Fruit fly (Drosophila melanogaster) whole organism, embryonic: ENCODE measurements around the gene Cdc42.

Experiments
- CG1024 ChIP-seq: fragments of 200-800 bp; sonication (Bioruptor generic); IDR thresholded peaks from 2 replicates; pipeline ENCODE4 v1.3.6; 2022; ENCODE audit warnings: missing biosample characterization, missing genetic modification characterization
- CG12219 ChIP-seq: fragments of 200-800 bp; sonication (Bioruptor generic); optimal IDR thresholded peaks from 3 replicates; lab custom pipeline; 2018; ENCODE audit warnings: missing biosample characterization, mild to moderate bottlenecking, missing genetic modification characterization
- CG12299 ChIP-seq: fragments of 200-800 bp; sonication (Bioruptor generic); optimal IDR thresholded peaks from 2 replicates; lab custom pipeline; 2018; ENCODE audit warnings: missing biosample characterization, mild to moderate bottlenecking, missing genetic modification characterization
- CG16813 ChIP-seq: fragments of 200-800 bp; sonication (Bioruptor generic); IDR thresholded peaks from 3 replicates; pipeline ENCODE4 v1.3.6; 2022; ENCODE audit warnings: missing biosample characterization, missing genetic modification characterization; ENCODE audit not compliant: partially characterized antibody
- CG17385 ChIP-seq: fragments of 200-800 bp; sonication (Bioruptor generic); optimal IDR thresholded peaks from 3 replicates; lab custom pipeline; 2018; ENCODE audit warnings: missing biosample characterization, mild to moderate bottlenecking, missing genetic modification characterization
- CG17568 ChIP-seq: fragments of 200-800 bp; sonication (Bioruptor generic); optimal IDR thresholded peaks from 2 replicates; lab custom pipeline; 2018; ENCODE audit warnings: missing biosample characterization, mild to moderate bottlenecking, missing genetic modification characterization, moderate library complexity
- CG1792 ChIP-seq: fragments of 200-800 bp; sonication (Bioruptor generic); optimal IDR thresholded peaks from 2 replicates; lab custom pipeline; 2016; ENCODE audit warnings: missing biosample characterization, missing genetic modification characterization
- CG18764 ChIP-seq: fragments of 200-800 bp; sonication (Bioruptor generic); optimal IDR thresholded peaks from 3 replicates; lab custom pipeline; 2016; ENCODE audit warnings: missing biosample characterization, missing genetic modification characterization
- CG30403 ChIP-seq: fragments of 200-800 bp; sonication (Bioruptor generic); optimal IDR thresholded peaks from 3 replicates; lab custom pipeline; 2016; ENCODE audit warnings: missing biosample characterization, missing genetic modification characterization
- CG3281 ChIP-seq: fragments of 200-800 bp; sonication (Bioruptor generic); optimal IDR thresholded peaks from 3 replicates; lab custom pipeline; 2017; ENCODE audit warnings: missing biosample characterization, mild to moderate bottlenecking, missing genetic modification characterization
- CG5953 ChIP-seq: fragments of 200-800 bp; sonication (Bioruptor generic); IDR thresholded peaks from 2 replicates; pipeline ENCODE4 v1.3.6; 2022; ENCODE audit warnings: missing biosample characterization, missing genetic modification characterization
- CG6175 ChIP-seq: fragments of 200-800 bp; sonication (Bioruptor generic); IDR thresholded peaks from 3 replicates; pipeline ENCODE4 v1.3.6; 2022; ENCODE audit warnings: missing biosample characterization, missing genetic modification characterization
- CG6272 ChIP-seq: fragments of 200-800 bp; sonication (Bioruptor generic); IDR thresholded peaks from 2 replicates; pipeline ENCODE4 v1.3.6; 2022; ENCODE audit warnings: missing biosample characterization, missing genetic modification characterization
- CG6765 ChIP-seq: fragments of 200-800 bp; sonication (Bioruptor generic); optimal IDR thresholded peaks from 3 replicates; lab custom pipeline; 2017; ENCODE audit warnings: missing biosample characterization, mild to moderate bottlenecking, missing genetic modification characterization
- CG7963 ChIP-seq: fragments of 200-800 bp; sonication (Bioruptor generic); IDR thresholded peaks from 3 replicates; pipeline ENCODE4 v1.3.6; 2022; ENCODE audit warnings: missing biosample characterization, missing genetic modification characterization; ENCODE audit not compliant: partially characterized antibody
- CG7987 ChIP-seq: fragments of 200-800 bp; sonication (Bioruptor generic); optimal IDR thresholded peaks from 2 replicates; lab custom pipeline; 2018; ENCODE audit warnings: missing biosample characterization, mild to moderate bottlenecking, missing genetic modification characterization, moderate library complexity
- CG8388 ChIP-seq: fragments of 200-800 bp; sonication (Bioruptor generic); optimal IDR thresholded peaks from 2 replicates; lab custom pipeline; 2019; ENCODE audit warnings: missing biosample characterization, mild to moderate bottlenecking, missing genetic modification characterization, moderate library complexity
- CG8924 ChIP-seq: fragments of 200-800 bp; optimal IDR thresholded peaks from 3 replicates; lab custom pipeline; 2019; ENCODE audit warnings: missing biosample characterization, mild to moderate bottlenecking, missing genetic modification characterization, moderate library complexity
- CkIIα-i1 ChIP-seq: fragments of 200-800 bp; sonication (Bioruptor generic); IDR thresholded peaks from 2 replicates; pipeline ENCODE4 v1.3.6; 2022; ENCODE audit warnings: missing biosample characterization, missing genetic modification characterization
- Dfd ChIP-seq, 2 experiments: fragments of >200 bp; optimal IDR thresholded peaks; 2 replicates each; lab custom pipeline; 2017; ENCODE audit warnings: missing biosample characterization in 2 of 2, missing genetic modification characterization in 2 of 2
- Dll ChIP-seq: fragments of 200-800 bp; sonication (Bioruptor generic); IDR thresholded peaks from 4 replicates; pipeline ENCODE4 v1.3.6; 2022; ENCODE audit warnings: missing biosample characterization, missing genetic modification characterization; ENCODE audit not compliant: partially characterized antibody
- Doc3 ChIP-seq: fragments of 200-800 bp; sonication (Bioruptor generic); IDR thresholded peaks from 3 replicates; pipeline ENCODE4 v1.3.6; 2022; ENCODE audit warnings: missing biosample characterization, missing genetic modification characterization; ENCODE audit not compliant: partially characterized antibody
- E2f2 ChIP-seq: fragments of 200-800 bp; sonication (Bioruptor generic); IDR thresholded peaks from 2 replicates; pipeline ENCODE4 v1.3.6; 2022; ENCODE audit warnings: missing biosample characterization, missing genetic modification characterization
- Elba2 ChIP-seq: fragments of 200-800 bp; sonication (Bioruptor generic); optimal IDR thresholded peaks from 3 replicates; lab custom pipeline; 2016; ENCODE audit warnings: missing biosample characterization, missing genetic modification characterization
- Fer2 ChIP-seq: fragments of 200-800 bp; sonication (Bioruptor generic); optimal IDR thresholded peaks from 2 replicates; lab custom pipeline; 2018; ENCODE audit warnings: missing biosample characterization, mild to moderate bottlenecking, missing genetic modification characterization, moderate library complexity
- GATAe ChIP-seq: fragments of 200-800 bp; sonication (Bioruptor generic); conservative IDR thresholded peaks from 2 replicates; pipeline ENCODE4 v1.3.6; 2022; ENCODE audit warnings: missing biosample characterization, missing genetic modification characterization
- Hr39 ChIP-seq: fragments of >200 bp; optimal IDR thresholded peaks from 2 replicates; lab custom pipeline; 2017
- Hr78 ChIP-seq, 2 experiments: fragments of 200-800 bp in 1 of 2; fragments of >200 bp in 1 of 2; sonication (Bioruptor generic) in 1 of 2; optimal IDR thresholded peaks; 2 replicates each; lab custom pipeline; 2017 to 2019; ENCODE audit warnings: missing biosample characterization in 2 of 2, missing genetic modification characterization in 2 of 2, mild to moderate bottlenecking in 1 of 2, moderate library complexity in 1 of 2
- Max ChIP-seq: fragments of 200-800 bp; sonication (Bioruptor generic); optimal IDR thresholded peaks from 2 replicates; lab custom pipeline; 2016; ENCODE audit warnings: missing biosample characterization, mild to moderate bottlenecking, missing genetic modification characterization
- Optix ChIP-seq: fragments of 200-800 bp; sonication (Bioruptor generic); IDR thresholded peaks from 3 replicates; pipeline ENCODE4 v1.3.6; 2022; ENCODE audit warnings: missing biosample characterization, missing genetic modification characterization
- Side ChIP-seq: fragments of 200-800 bp; sonication (Bioruptor generic); optimal IDR thresholded peaks from 2 replicates; lab custom pipeline; 2016; ENCODE audit warnings: missing biosample characterization, missing genetic modification characterization
- Tbp ChIP-seq: fragments of >200 bp; optimal IDR thresholded peaks from 2 replicates; lab custom pipeline; 2018; ENCODE audit warnings: missing biosample characterization, missing genetic modification characterization
- Usf ChIP-seq: fragments of 200-800 bp; sonication (Bioruptor generic); optimal IDR thresholded peaks from 2 replicates; lab custom pipeline; 2017; ENCODE audit warnings: missing genotype, missing biosample characterization, missing genetic modification characterization
- bcd ChIP-seq: fragments of 200-800 bp; sonication (Bioruptor generic); optimal IDR thresholded peaks from 2 replicates; lab custom pipeline; 2017; ENCODE audit warnings: missing biosample characterization, mild to moderate bottlenecking, missing genetic modification characterization
- cato ChIP-seq: fragments of 200-800 bp; sonication (Bioruptor generic); optimal IDR thresholded peaks from 2 replicates; lab custom pipeline; 2016; ENCODE audit warnings: missing biosample characterization, missing genetic modification characterization, borderline replicate concordance
- chinmo ChIP-seq: fragments of 200-800 bp; sonication (Bioruptor generic); IDR thresholded peaks from 4 replicates; pipeline ENCODE4 v1.3.6; 2022; ENCODE audit warnings: missing biosample characterization, missing genetic modification characterization; ENCODE audit not compliant: partially characterized antibody
- ci ChIP-seq: fragments of 200-800 bp; sonication (Bioruptor generic); IDR thresholded peaks from 3 replicates; pipeline ENCODE4 v1.3.6; 2022; ENCODE audit warnings: missing biosample characterization, missing genetic modification characterization
- danr ChIP-seq: fragments of 200-800 bp; sonication (Bioruptor generic); IDR thresholded peaks from 2 replicates; pipeline ENCODE4 v1.3.6; 2022; ENCODE audit warnings: missing biosample characterization, missing genetic modification characterization
- emc ChIP-seq: fragments of 200-800 bp; sonication (Bioruptor generic); optimal IDR thresholded peaks from 2 replicates; lab custom pipeline; 2016; ENCODE audit warnings: missing biosample characterization, missing genetic modification characterization
- fd3F ChIP-seq: fragments of 200-800 bp; sonication (Bioruptor generic); optimal IDR thresholded peaks from 2 replicates; lab custom pipeline; 2018; ENCODE audit warnings: missing biosample characterization, mild to moderate bottlenecking, missing genetic modification characterization, moderate library complexity
- fru ChIP-seq: fragments of >200 bp; optimal IDR thresholded peaks from 2 replicates; lab custom pipeline; 2017
- gem ChIP-seq: fragments of 200-800 bp; sonication (Bioruptor generic); optimal IDR thresholded peaks from 2 replicates; lab custom pipeline; 2019; ENCODE audit warnings: missing biosample characterization, mild to moderate bottlenecking, missing genetic modification characterization, moderate library complexity
- gt ChIP-seq: fragments of 200-800 bp; sonication (Bioruptor generic); IDR thresholded peaks from 2 replicates; pipeline ENCODE4 v1.3.6; 2022; ENCODE audit warnings: missing biosample characterization, missing genetic modification characterization
- hbn ChIP-seq: fragments of 200-800 bp; sonication (Bioruptor generic); IDR thresholded peaks from 2 replicates; pipeline ENCODE4 v1.3.6; 2022; ENCODE audit warnings: missing biosample characterization, missing genetic modification characterization; ENCODE audit not compliant: partially characterized antibody
- kni ChIP-seq: fragments of 200-800 bp; sonication (Bioruptor generic); optimal IDR thresholded peaks from 3 replicates; lab custom pipeline; 2017; ENCODE audit warnings: mild to moderate bottlenecking, missing biosample characterization, missing genetic modification reagents, missing genetic modification characterization
- maf-S ChIP-seq: fragments of 200-800 bp; sonication (Bioruptor generic); optimal IDR thresholded peaks from 2 replicates; lab custom pipeline; 2016; ENCODE audit warnings: missing biosample characterization, missing genetic modification characterization
- ranshi ChIP-seq: fragments of 200-800 bp; sonication (Bioruptor generic); IDR thresholded peaks from 2 replicates; pipeline ENCODE4 v1.3.6; 2022; ENCODE audit warnings: missing biosample characterization, missing genetic modification characterization
- rib ChIP-seq: fragments of 200-800 bp; sonication (Bioruptor generic); IDR thresholded peaks from 2 replicates; pipeline ENCODE4 v1.3.6; 2022; ENCODE audit warnings: missing biosample characterization, missing genetic modification characterization
- sim ChIP-seq: fragments of 200-800 bp; sonication (Bioruptor generic); IDR thresholded peaks from 2 replicates; pipeline ENCODE4 v1.3.6; 2022; ENCODE audit warnings: missing biosample characterization, missing genetic modification characterization
- wek ChIP-seq: fragments of 200-800 bp; sonication (Bioruptor generic); optimal IDR thresholded peaks from 3 replicates; lab custom pipeline; 2018; ENCODE audit warnings: missing biosample characterization, mild to moderate bottlenecking, missing genetic modification characterization, moderate library complexity
- zfh1 ChIP-seq: fragments of 200-800 bp; sonication (Bioruptor generic); IDR thresholded peaks from 3 replicates; pipeline ENCODE4 v1.3.6; 2022; ENCODE audit warnings: missing biosample characterization, missing genetic modification characterization

Gene Cdc42

dm6 chrX:19665684-19666141 is 31.2 kb upstream of the Cdc42 start (continued):
- TF ChIP-seq CG6765 (no peak), maf-S (GFP tag; lab: Kevin White, UChicago) (no peak), GATAe (GFP tag; lab: Robert Waterston, UW) (no peak), emc (GFP tag; lab: Kevin White, UChicago) (no peak), CG17568 (no peak), CG12219 (GFP tag; lab: Kevin White, UChicago) (no peak), Dll (peak; percentile 35; the same call in 1 of the 4 replicates), CG8388 (GFP tag; lab: Kevin White, UChicago) (no peak), rib (GFP tag; lab: Robert Waterston, UW) (0 out of 2 replicates have a peak, but pooled peaks have one; percentile 13), CG3281 (GFP tag; lab: Kevin White, UChicago) (no peak), CG7963 (GFP tag; lab: Robert Waterston, UW) (0 out of 3 replicates have a peak, but pooled peaks have one; percentile 35), fd3F (no peak), Optix (GFP tag; lab: Robert Waterston, UW) (no peak), CG18764 (GFP tag; lab: Kevin White, UChicago) (no peak), CG16813 (GFP tag; lab: Robert Waterston, UW) (peak; percentile 69), gem (tag; lab: Kevin White, UChicago) (peak; percentile 23), CG30403 (GFP tag; lab: Kevin White, UChicago) (peak; percentile 30), chinmo (GFP tag; lab: Robert Waterston, UW) (peak; percentile 88), hbn (GFP tag; lab: Robert Waterston, UW) (no peak), CG1792 (GFP tag; lab: Kevin White, UChicago) (peak; percentile 8), Hr78 (GFP tag; optimal IDR thresholded peaks at IDR 0.05; lab: Kevin White, UChicago) (peak in 1 of 2 experiments; percentile 2), CG7987 (GFP tag; lab: Kevin White, UChicago) (no peak), CkIIα-i1 (GFP tag; lab: Robert Waterston, UW) (no peak), Fer2 (tag; lab: Kevin White, UChicago) (no peak), ci (peak; percentile 60), CG6175 (no peak), wek (GFP tag; lab: Kevin White, UChicago) (no peak), Hr39 (lab: Kevin White, UChicago) (no peak), CG6272 (GFP tag; lab: Robert Waterston, UW) (peak; percentile 71), ranshi (GFP tag; lab: Robert Waterston, UW) (peak; percentile 63), CG1024 (peak; percentile 23; the same call in 1 of the 2 replicates), CG5953 (peak; percentile 43; the same call in 1 of the 2 replicates), danr (no peak), Tbp (GFP tag; lab: Kevin White, UChicago) (no peak), Usf (GFP tag; lab: Kevin White, UChicago) (no peak), E2f2 (peak; percentile 20; the same call in 1 of the 2 replicates), Max (GFP tag; lab: Kevin White, UChicago) (no peak), bcd (GFP tag; lab: Kevin White, UChicago) (peak; percentile 23), Dfd (GFP tag; optimal IDR thresholded peaks at IDR 0.05; lab: Kevin White, UChicago) (no peak), CG12299 (tag; lab: Kevin White, UChicago) (no peak), Doc3 (GFP tag; lab: Robert Waterston, UW) (no peak), fru (lab: Kevin White, UChicago) (no peak), cato (GFP tag; lab: Kevin White, UChicago) (no peak), CG17385 (GFP tag; lab: Kevin White, UChicago) (no peak), zfh1 (GFP tag; lab: Robert Waterston, UW) (peak; percentile 55; the same call in 2 of the 3 replicates), gt (GFP tag; lab: Robert Waterston, UW) (no peak), sim (GFP tag; lab: Robert Waterston, UW) (no peak), kni (GFP tag; lab: Kevin White, UChicago) (peak; percentile 38), CG8924 (tag; lab: Kevin White, UChicago) (no peak), Side (GFP tag; lab: Kevin White, UChicago) (no peak), Elba2 (no peak)
